Fruit fly (Drosophila melanogaster) Kc167 (cell line): ENCODE measurements around the gene CG15537.

Source experiments
- Myc ChIP-seq: fragments of >200 bp; optimal IDR thresholded peaks from 2 replicates; lab custom pipeline; 2017; ENCODE audit warnings: missing external identifiers
- Sin3A ChIP-seq: fragments of >200 bp; optimal IDR thresholded peaks from 2 replicates; lab custom pipeline; 2018; ENCODE audit warnings: missing external identifiers
- h ChIP-seq: fragments of >200 bp; optimal IDR thresholded peaks from 3 replicates; lab custom pipeline; 2018; ENCODE audit warnings: missing external identifiers
- psq ChIP-seq: fragments of >200 bp; optimal IDR thresholded peaks from 2 replicates; lab custom pipeline; 2017; ENCODE audit warnings: missing external identifiers
- ttk ChIP-seq: sonication (Bioruptor generic); optimal IDR thresholded peaks from 2 replicates; lab custom pipeline; 2017; ENCODE audit warnings: missing external identifiers

- TF ChIP-seq Sin3A (no peak), psq (lab: Kevin White, UChicago) (no peak), h (lab: Kevin White, UChicago) (no peak), ttk (lab: Kevin White, UChicago) (no peak), Myc (lab: Kevin White, UChicago) (no peak)
These were observed 57.9 kb downstream of the CG15537 start for dm6 chr3R:30385531-30385930.
